Worm (Caenorhabditis elegans): ENCODE data around the gene W04G3.11.

- TF ChIP-seq nhr-237 (tag; optimal IDR thresholded peaks at IDR 0.05) = no peak
- TF ChIP-seq aha-1 (tag) = no peak
- no peak for TF ChIP-seq unc-62 (GFP tag; optimal IDR thresholded peaks at IDR 0.05 in 1 of 2)
- TF ChIP-seq unc-62 (tag; optimal IDR thresholded peaks at IDR 0.05) = no peak
- no peak for TF ChIP-seq tra-1 (GFP tag; IDR thresholded peaks at IDR 0.05)
- no peak for TF ChIP-seq nhr-76 (tag; optimal IDR thresholded peaks at IDR 0.05)
- no peak for TF ChIP-seq unc-130 (GFP tag; optimal IDR thresholded peaks at IDR 0.05)
- no peak for TF ChIP-seq R02D3.7 (tag; optimal IDR thresholded peaks at IDR 0.05)
Observed at ce11 chrX:11132260-11132659, 43.3 kb downstream of the W04G3.11 start.

Data from whole organism, L4 larva.